Comparison of ENCODE assay signal across 5 worm cellular contexts in genomic region chrV:6784853-6785492, ce11.
TF ChIP-seq lines count a peak whose summit lies in the region.

Gene spn-4, minus strand, starts transcription at chrV:6784903.
Gene spe-39, plus strand, starts transcription at chrV:6785451.

TF ChIP-seq in whole organism, L1 larva, 84 proteins besides CTCF, POLR2A, EP300 and RAD21 (continues in another document):
- TF ChIP-seq mab-9 (GFP tag; IDR thresholded peaks at IDR 0.05; lab: Robert Waterston, UW) = peak; percentile 20; the same call in 1 of the 2 replicates
- TF ChIP-seq mdl-1 (tag; optimal IDR thresholded peaks at IDR 0.05; lab: Kevin White, UChicago) = peak in 1 of 2 experiments; percentile 65
- TF ChIP-seq fkh-10 (GFP tag; optimal IDR thresholded peaks at IDR 0.05; lab: Kevin White, UChicago) = peak; percentile 3
- TF ChIP-seq pqm-1 (tag; optimal IDR thresholded peaks at IDR 0.05; lab: Kevin White, UChicago) = no peak
- peak; percentile 73 for TF ChIP-seq nhr-19 (GFP tag; conservative IDR thresholded peaks at IDR 0.05; lab: Robert Waterston, UW)
- TF ChIP-seq isw-1 (GFP tag; IDR thresholded peaks at IDR 0.05; lab: Robert Waterston, UW) = peak; percentile 62
- peak; percentile 54 for TF ChIP-seq aly-2 (tag; optimal IDR thresholded peaks at IDR 0.05; lab: Kevin White, UChicago)
- no peak for TF ChIP-seq nhr-237 (tag; optimal IDR thresholded peaks at IDR 0.05; lab: Kevin White, UChicago)
- no peak for TF ChIP-seq C34B4.2 (tag; optimal IDR thresholded peaks at IDR 0.05; lab: Kevin White, UChicago)
- peak; percentile 70 for TF ChIP-seq sox-4 (tag; optimal IDR thresholded peaks at IDR 0.05; lab: Kevin White, UChicago)
- TF ChIP-seq nhr-71 (tag; optimal IDR thresholded peaks at IDR 0.05; lab: Kevin White, UChicago) = peak; percentile 86
- TF ChIP-seq dpl-1 (GFP tag; optimal IDR thresholded peaks at IDR 0.05; lab: Kevin White, UChicago) = peak; percentile 94 to 95 (median 94)
- TF ChIP-seq hlh-4 (tag; optimal IDR thresholded peaks at IDR 0.05; lab: Kevin White, UChicago) = no peak
- no peak for TF ChIP-seq ceh-63 (GFP tag; optimal IDR thresholded peaks at IDR 0.05; lab: Kevin White, UChicago)
- TF ChIP-seq lin-13 (GFP tag; optimal IDR thresholded peaks at IDR 0.05; lab: Kevin White, UChicago) = peak; percentile 80
- TF ChIP-seq mef-2 (tag; optimal IDR thresholded peaks at IDR 0.05; lab: Kevin White, UChicago) = no peak
- peak; percentile 88 for TF ChIP-seq snpc-4 (tag; optimal IDR thresholded peaks at IDR 0.05; lab: Kevin White, UChicago)
- TF ChIP-seq nhr-47 (tag; optimal IDR thresholded peaks at IDR 0.05; lab: Kevin White, UChicago) = peak; percentile 87

TF ChIP-seq in whole organism, L3 larva, 47 proteins besides CTCF, POLR2A, EP300 and RAD21 (continues in another document):
- no peak for TF ChIP-seq aly-2 (tag; optimal IDR thresholded peaks at IDR 0.05; lab: Kevin White, UChicago)
- peak; percentile 7 for TF ChIP-seq egl-5 (tag; optimal IDR thresholded peaks at IDR 0.05; lab: Kevin White, UChicago)
- TF ChIP-seq nhr-25 (tag; optimal IDR thresholded peaks at IDR 0.05; lab: Kevin White, UChicago) = peak; percentile 34
- peak; percentile 77 for TF ChIP-seq nhr-43 (tag; optimal IDR thresholded peaks at IDR 0.05; lab: Kevin White, UChicago; ENCODE audit: poor library complexity, severe bottlenecking)
- TF ChIP-seq elt-1 (tag; optimal IDR thresholded peaks at IDR 0.05; lab: Kevin White, UChicago) = peak; percentile 10
- TF ChIP-seq nhr-76 (tag; optimal IDR thresholded peaks at IDR 0.05; lab: Kevin White, UChicago) = peak; percentile 51
- TF ChIP-seq lsy-12 (tag; optimal IDR thresholded peaks at IDR 0.05; lab: Kevin White, UChicago) = peak; percentile 10
- TF ChIP-seq zag-1 (tag; optimal IDR thresholded peaks at IDR 0.05; lab: Kevin White, UChicago) = no peak
- TF ChIP-seq hmg-11 (tag; optimal IDR thresholded peaks at IDR 0.05; lab: Kevin White, UChicago) = peak; percentile 92
- TF ChIP-seq jun-1 (tag; optimal IDR thresholded peaks at IDR 0.05; lab: Kevin White, UChicago) = no peak
- TF ChIP-seq snpc-4 (tag; optimal IDR thresholded peaks at IDR 0.05; lab: Kevin White, UChicago) = peak; percentile 47
- peak; percentile 65 for TF ChIP-seq lin-39 (tag; optimal IDR thresholded peaks at IDR 0.05; lab: Kevin White, UChicago)
- peak; percentile 81 for TF ChIP-seq nhr-23 (tag; optimal IDR thresholded peaks at IDR 0.05; lab: Kevin White, UChicago)
- TF ChIP-seq elt-2 (tag; optimal IDR thresholded peaks at IDR 0.05; lab: Kevin White, UChicago) = peak; percentile 32
- TF ChIP-seq lin-15B (tag; optimal IDR thresholded peaks at IDR 0.05; lab: Kevin White, UChicago) = peak; percentile 55
- peak; percentile 83 for TF ChIP-seq nfya-1 (tag; optimal IDR thresholded peaks at IDR 0.05; lab: Kevin White, UChicago; ENCODE audit: insufficient read depth)
- TF ChIP-seq R02D3.7 (tag; optimal IDR thresholded peaks at IDR 0.05; lab: Kevin White, UChicago) = peak; percentile 66
- no peak for TF ChIP-seq mml-1 (tag; optimal IDR thresholded peaks at IDR 0.05; lab: Kevin White, UChicago)
- TF ChIP-seq pqm-1 (tag; optimal IDR thresholded peaks at IDR 0.05; lab: Kevin White, UChicago) = peak; percentile 29

TF ChIP-seq in whole organism, early embryonic, 17 proteins besides CTCF, POLR2A, EP300 and RAD21:
- TF ChIP-seq tra-4 (tag; optimal IDR thresholded peaks at IDR 0.05; lab: Kevin White, UChicago) (no peak), ets-7 (tag; optimal IDR thresholded peaks at IDR 0.05; lab: Kevin White, UChicago) (peak; percentile 26), hnd-1 (tag; optimal IDR thresholded peaks at IDR 0.05; lab: Kevin White, UChicago) (no peak), sea-1 (GFP tag; conservative IDR thresholded peaks at IDR 0.05; lab: Robert Waterston, UW) (0 out of 2 replicates have a peak, but pooled peaks have one; percentile 56), F13C5.2 (tag; optimal IDR thresholded peaks at IDR 0.05; lab: Kevin White, UChicago) (peak; percentile 71), ceh-13 (GFP tag; optimal IDR thresholded peaks at IDR 0.05; lab: Kevin White, UChicago) (peak; percentile 3)

TF ChIP-seq in whole organism, midembryonic, 9 proteins besides CTCF, POLR2A, EP300 and RAD21:
- TF ChIP-seq flt-1 (GFP tag; IDR thresholded peaks at IDR 0.05; lab: Robert Waterston, UW) (peak; percentile 62), ztf-29 (GFP tag; IDR thresholded peaks at IDR 0.05; lab: Robert Waterston, UW) (peak; percentile 48; the same call in 1 of the 2 replicates), ztf-23 (GFP tag; IDR thresholded peaks at IDR 0.05; lab: Robert Waterston, UW) (peak; percentile 51; the same call in 1 of the 2 replicates), med-1 (GFP tag; optimal IDR thresholded peaks at IDR 0.05; lab: Kevin White, UChicago; ENCODE audit: insufficient read depth) (peak; percentile 72), klf-2 (GFP tag; conservative IDR thresholded peaks at IDR 0.05; lab: Robert Waterston, UW) (0 out of 2 replicates have a peak, but pooled peaks have one; percentile 50), cog-1 (tag; optimal IDR thresholded peaks at IDR 0.05; lab: Kevin White, UChicago) (no peak), ref-1 (GFP tag; conservative IDR thresholded peaks at IDR 0.05; lab: Robert Waterston, UW) (no peak), T22C8.4 (GFP tag; IDR thresholded peaks at IDR 0.05; lab: Robert Waterston, UW) (no peak), tab-1 (GFP tag; IDR thresholded peaks at IDR 0.05; lab: Robert Waterston, UW) (peak; percentile 66; the same call in 1 of the 2 replicates)

TF ChIP-seq in whole organism, young adult, 124 proteins besides CTCF, POLR2A, EP300 and RAD21 (continues in another document):
- TF ChIP-seq Y53F4B.3 (GFP tag; IDR thresholded peaks at IDR 0.05; lab: Robert Waterston, UW) (no peak), ama-1 (optimal IDR thresholded peaks at IDR 0.05; lab: Kevin White, UChicago) (no peak), ama-1 (GFP tag; optimal IDR thresholded peaks at IDR 0.05; lab: Kevin White, UChicago) (no peak), him-1 (tag; optimal IDR thresholded peaks at IDR 0.05; lab: Kevin White, UChicago) (no peak), ekl-4 (GFP tag; IDR thresholded peaks at IDR 0.05; lab: Robert Waterston, UW) (peak; percentile 65), pbrm-1 (GFP tag; IDR thresholded peaks at IDR 0.05; lab: Robert Waterston, UW) (peak; percentile 49; the same call in 1 of the 2 replicates), rpc-1 (optimal IDR thresholded peaks at IDR 0.05; lab: Kevin White, UChicago) (peak; percentile 48), rpc-1 (tag; optimal IDR thresholded peaks at IDR 0.05; lab: Kevin White, UChicago) (no peak), ceh-58 (GFP tag; IDR thresholded peaks at IDR 0.05; lab: Robert Waterston, UW) (no peak), ztf-22 (GFP tag; optimal IDR thresholded peaks at IDR 0.05; lab: Kevin White, UChicago) (no peak), hsf-1 (GFP tag; IDR thresholded peaks at IDR 0.05; lab: Robert Waterston, UW) (0 out of 2 replicates have a peak, but pooled peaks have one; percentile 52), somi-1 (GFP tag; optimal IDR thresholded peaks at IDR 0.05; lab: Kevin White, UChicago) (no peak), nhr-179 (tag; optimal IDR thresholded peaks at IDR 0.05; lab: Kevin White, UChicago) (no peak), Y53G8AR.9 (GFP tag; conservative IDR thresholded peaks at IDR 0.05; lab: Robert Waterston, UW) (0 out of 2 replicates have a peak, but pooled peaks have one; percentile 57), T26A5.8 (tag; optimal IDR thresholded peaks at IDR 0.05; lab: Kevin White, UChicago) (no peak), lin-54 (GFP tag; optimal IDR thresholded peaks at IDR 0.05; lab: Kevin White, UChicago) (peak; percentile 89), madf-10 (tag; optimal IDR thresholded peaks at IDR 0.05; lab: Kevin White, UChicago) (no peak), snpc-1.1 (tag; optimal IDR thresholded peaks at IDR 0.05; lab: Kevin White, UChicago; ENCODE audit: insufficient read depth) (no peak), lsl-1 (GFP tag; optimal IDR thresholded peaks at IDR 0.05; lab: Kevin White, UChicago) (peak; percentile 77), mcd-1 (GFP tag; IDR thresholded peaks at IDR 0.05; lab: Robert Waterston, UW) (peak; percentile 72), madf-3 (GFP tag; IDR thresholded peaks at IDR 0.05; lab: Robert Waterston, UW) (peak; percentile 28; the same call in 1 of the 2 replicates), ceh-27 (GFP tag; optimal IDR thresholded peaks at IDR 0.05; lab: Kevin White, UChicago) (peak; percentile 28), let-607 (tag; optimal IDR thresholded peaks at IDR 0.05; lab: Kevin White, UChicago) (peak in 1 of 2 experiments; percentile 14), nhr-90 (tag; optimal IDR thresholded peaks at IDR 0.05; lab: Kevin White, UChicago) (no peak), rcor-1 (GFP tag; IDR thresholded peaks at IDR 0.05; lab: Robert Waterston, UW) (0 out of 2 replicates have a peak, but pooled peaks have one; percentile 49), nfyb-1 (GFP tag; IDR thresholded peaks at IDR 0.05; lab: Robert Waterston, UW) (0 out of 2 replicates have a peak, but pooled peaks have one; percentile 41), dox-1 (GFP tag; IDR thresholded peaks at IDR 0.05; lab: Robert Waterston, UW) (peak; percentile 58), Y67H2A.10 (GFP tag; conservative IDR thresholded peaks at IDR 0.05; lab: Robert Waterston, UW) (no peak), snpc-4 (GFP tag; optimal IDR thresholded peaks at IDR 0.05; lab: Kevin White, UChicago) (no peak), snpc-4 (tag; optimal IDR thresholded peaks at IDR 0.05; lab: Kevin White, UChicago) (peak in 2 of 4 experiments; percentile 50 to 55), tbp1 (GFP tag; optimal IDR thresholded peaks at IDR 0.05; lab: Kevin White, UChicago) (peak; percentile 41), ceh-40 (GFP tag; IDR thresholded peaks at IDR 0.05; lab: Robert Waterston, UW) (no peak), sdz-38 (tag; optimal IDR thresholded peaks at IDR 0.05; lab: Kevin White, UChicago) (no peak), rec-8 (tag; optimal IDR thresholded peaks at IDR 0.05; lab: Kevin White, UChicago) (peak in 1 of 2 experiments; percentile 4), fkh-3 (tag; optimal IDR thresholded peaks at IDR 0.05; lab: Kevin White, UChicago) (no peak), aptf-3 (GFP tag; IDR thresholded peaks at IDR 0.05; lab: Robert Waterston, UW) (no peak), atf-7 (tag; optimal IDR thresholded peaks at IDR 0.05; lab: Kevin White, UChicago) (no peak), T07F8.4 (tag; optimal IDR thresholded peaks at IDR 0.05; lab: Kevin White, UChicago) (no peak), F33H1.4 (GFP tag; IDR thresholded peaks at IDR 0.05; lab: Robert Waterston, UW) (peak; percentile 72), lag-1 (GFP tag; IDR thresholded peaks at IDR 0.05; lab: Robert Waterston, UW) (no peak), B0336.3 (GFP tag; IDR thresholded peaks at IDR 0.05; lab: Robert Waterston, UW) (peak; percentile 76), gei-17 (GFP tag; optimal IDR thresholded peaks at IDR 0.05; lab: Kevin White, UChicago) (no peak), B0035.1 (tag; optimal IDR thresholded peaks at IDR 0.05; lab: Kevin White, UChicago) (no peak)

Comparison
In these comparisons a context has a peak if more than half of its experiments do, and no peak if none do; other contexts are left out.
1. Of the 8 proteins assayed by ChIP-seq in both whole organism, young adult and whole organism, L1 larva: peak only in whole organism, young adult: none; only in whole organism, L1 larva: ama-1 and nhr-90; in both: dpl-1, efl-1, lin-35 and unc-130; in neither: 1; mixed calls (peak in some experiments, not most) for 1.